Fruit fly (Drosophila melanogaster) Kc167 (cell line): Measurements from ENCODE around the gene CG16984.
A peak's percentile ranks its signal among the peaks of the same experiment; 100 is the strongest.

Experiments used
- Myc ChIP-seq: fragments of >200 bp; optimal IDR thresholded peaks from 2 replicates; lab custom pipeline; 2017; ENCODE audit warnings: missing external identifiers
- Sin3A ChIP-seq: fragments of >200 bp; optimal IDR thresholded peaks from 2 replicates; lab custom pipeline; 2018; ENCODE audit warnings: missing external identifiers
- h ChIP-seq: fragments of >200 bp; optimal IDR thresholded peaks from 3 replicates; lab custom pipeline; 2018; ENCODE audit warnings: missing external identifiers
- insv ChIP-seq: fragments of >200 bp; optimal IDR thresholded peaks from 3 replicates; lab custom pipeline; 2018; ENCODE audit warnings: missing external identifiers
- psq ChIP-seq: fragments of >200 bp; optimal IDR thresholded peaks from 2 replicates; lab custom pipeline; 2017; ENCODE audit warnings: missing external identifiers
- ttk ChIP-seq: sonication (Bioruptor generic); optimal IDR thresholded peaks from 2 replicates; lab custom pipeline; 2017; ENCODE audit warnings: missing external identifiers

Gene CG16984

DNA sequence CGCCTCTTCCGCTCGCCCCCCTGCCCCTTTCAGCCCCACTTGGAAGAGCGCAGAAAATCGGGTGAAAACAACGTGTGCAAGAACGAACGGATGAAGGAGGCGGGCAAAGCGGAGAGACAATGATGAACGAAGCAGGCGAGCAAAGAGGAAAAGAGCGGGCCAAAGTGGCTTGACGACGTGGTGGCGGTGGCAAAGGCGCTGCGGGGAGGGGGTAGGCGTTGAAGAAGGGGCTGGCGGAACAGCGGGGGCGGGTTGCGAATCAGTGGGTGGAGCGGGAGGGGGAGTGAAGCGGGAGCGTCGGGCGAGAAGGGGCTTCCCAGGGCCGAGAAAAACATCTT, 37.2 kb downstream of the CG16984 start:
- TF ChIP-seq Myc, result no peak
- TF ChIP-seq insv (lab: Kevin White, UChicago), result no peak
- no peak for TF ChIP-seq h (lab: Kevin White, UChicago)
- TF ChIP-seq ttk (lab: Kevin White, UChicago), result peak; percentile 32
- peak; percentile 43 for TF ChIP-seq psq
- TF ChIP-seq Sin3A (lab: Kevin White, UChicago), result no peak

- TF ChIP-seq ttk (lab: Kevin White, UChicago) (no peak), psq (peak; percentile 98), h (lab: Kevin White, UChicago) (no peak), insv (lab: Kevin White, UChicago) (no peak), Sin3A (lab: Kevin White, UChicago) (no peak), Myc (no peak)
Observed at dm6 chr3L:2634929-2635799, 39.6 kb downstream of the CG16984 start.

- no peak for TF ChIP-seq ttk (lab: Kevin White, UChicago)
- peak; percentile 71 for TF ChIP-seq psq
- no peak for TF ChIP-seq insv (lab: Kevin White, UChicago)
- TF ChIP-seq Sin3A (lab: Kevin White, UChicago), result no peak
- no peak for TF ChIP-seq h (lab: Kevin White, UChicago)
- no peak for TF ChIP-seq Myc
Observed at dm6 chr3L:2636023-2636968, 40.7 kb downstream of the CG16984 start.

DNA sequence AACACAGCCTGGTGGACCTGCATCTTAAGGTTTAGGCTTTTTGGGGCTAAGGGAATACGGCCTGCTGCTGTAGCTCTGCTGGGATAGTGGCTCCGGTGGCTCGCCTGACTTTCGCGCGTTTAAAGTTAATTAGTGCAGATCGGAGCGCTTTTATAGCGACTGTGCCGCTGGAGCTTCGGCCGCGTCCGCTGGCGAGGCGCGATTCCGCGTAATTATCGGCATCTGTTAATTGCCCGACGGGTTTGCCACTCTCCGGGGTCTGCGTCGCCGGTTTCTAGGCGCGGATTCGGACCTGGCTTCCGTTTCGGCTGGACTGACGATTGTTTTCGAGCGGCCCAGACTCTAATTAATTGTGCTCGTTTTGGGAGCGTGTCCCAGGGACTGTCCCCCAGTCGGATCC, 47.7 kb downstream of the CG16984 start, which contains the start of gene CG14949:
TSS of gene CG14949 (minus strand) at position 101 of the 400 bp plus-strand sequence.
- no peak for TF ChIP-seq h (lab: Kevin White, UChicago)
- no peak for TF ChIP-seq insv (lab: Kevin White, UChicago)
- no peak for TF ChIP-seq psq
- no peak for TF ChIP-seq ttk (lab: Kevin White, UChicago)
- no peak for TF ChIP-seq Myc
- TF ChIP-seq Sin3A (lab: Kevin White, UChicago), result no peak

- TF ChIP-seq ttk (lab: Kevin White, UChicago) (no peak), Sin3A (lab: Kevin White, UChicago) (no peak), insv (lab: Kevin White, UChicago) (no peak), psq (no peak), h (lab: Kevin White, UChicago) (no peak), Myc (no peak)
Observed at dm6 chr3L:2645068-2645467, 49.5 kb downstream of the CG16984 start, which contains the start of gene CG1143. TSS of gene CG1143 (plus strand) at chr3L:2645368.
